Worm (Caenorhabditis elegans) whole organism, L1 larva: ENCODE measurements around the gene F14D7.8.

ENCODE experiments used
- C34B4.2 ChIP-seq: sonication (generic microtip); optimal IDR thresholded peaks from 2 replicates; lab custom pipeline; 2017; ENCODE audit warnings: mild to moderate bottlenecking, missing genetic modification characterization, missing compliant biosample characterization
- F16B12.6 ChIP-seq: fragments of 150-350 bp; optimal IDR thresholded peaks from 2 replicates; lab custom pipeline; 2014; ENCODE audit warnings: missing biosample characterization, missing genetic modification characterization
- Y116A8C.19 ChIP-seq: sonication (generic microtip); optimal IDR thresholded peaks from 2 replicates; lab custom pipeline; 2016; ENCODE audit warnings: missing compliant biosample characterization, missing genetic modification characterization, borderline replicate concordance
- aha-1 ChIP-seq: fragments of 150-350 bp; optimal IDR thresholded peaks from 2 replicates; lab custom pipeline; 2014; ENCODE audit warnings: missing biosample characterization, missing genetic modification characterization
- alr-1 ChIP-seq: fragments of 200-800 bp; sonication (Bioruptor generic); optimal IDR thresholded peaks from 2 replicates; lab custom pipeline; 2018; ENCODE audit warnings: borderline replicate concordance, mild to moderate bottlenecking, missing genetic modification characterization, missing compliant biosample characterization
- ceh-82 ChIP-seq, 3 experiments: fragments of 150-350 bp in 1 of 3; sonication (generic microtip) in 2 of 3; optimal IDR thresholded peaks; 2 replicates each; lab custom pipeline; 2014 to 2017; ENCODE audit warnings: missing biosample characterization in 3 of 3, missing genetic modification characterization in 3 of 3
- ceh-88 ChIP-seq: fragments of 200-800 bp; sonication (Bioruptor generic); IDR thresholded peaks from 2 replicates; pipeline ENCODE4 v1.3.6; 2022; ENCODE audit warnings: missing genetic modification characterization, missing compliant biosample characterization
- dsc-1 ChIP-seq: sonication (generic microtip); optimal IDR thresholded peaks from 2 replicates; lab custom pipeline; 2016; ENCODE audit warnings: mild to moderate bottlenecking, missing genetic modification characterization, missing compliant biosample characterization
- efl-1 ChIP-seq, 4 experiments: fragments of 150-350 bp; optimal IDR thresholded peaks in 3 of 4; peaks in 1 of 4; 1 replicate in 1 of 4; 2 replicates in 3 of 4; lab custom pipeline; 2014; ENCODE audit warnings: missing biosample characterization in 2 of 4, missing genetic modification characterization in 2 of 4, missing genetic modification reagents in 2 of 4
- egl-13 ChIP-seq: sonication (generic microtip); optimal IDR thresholded peaks from 2 replicates; lab custom pipeline; 2016; ENCODE audit warnings: missing genotype, missing genetic modification reagents, missing genetic modification characterization, missing compliant biosample characterization
- egl-27 ChIP-seq, 2 experiments: fragments of 150-350 bp in 1 of 2; sonication (generic microtip); optimal IDR thresholded peaks; 3 replicates each; lab custom pipeline; 2017 to 2018; ENCODE audit warnings: missing biosample characterization in 2 of 2, missing genetic modification characterization in 2 of 2, missing genetic modification reagents in 2 of 2
- elt-3 ChIP-seq, 6 experiments: fragments of 150-350 bp in 1 of 6; sonication (generic microtip); optimal IDR thresholded peaks; 2 replicates each; lab custom pipeline; 2017 to 2018; ENCODE audit warnings: missing biosample characterization in 6 of 6, missing genetic modification characterization in 6 of 6, inconsistent platforms in 1 of 6
- fkh-10 ChIP-seq: sonication (generic microtip); optimal IDR thresholded peaks from 2 replicates; lab custom pipeline; 2017; ENCODE audit warnings: missing biosample characterization, missing genetic modification reagents, missing genetic modification characterization
- fkh-8 ChIP-seq: sonication (generic microtip); optimal IDR thresholded peaks from 2 replicates; lab custom pipeline; 2016; ENCODE audit warnings: mild to moderate bottlenecking, missing genetic modification characterization, missing compliant biosample characterization
- grh-1 ChIP-seq: fragments of 200-800 bp; sonication (Bioruptor generic); IDR thresholded peaks from 2 replicates; pipeline ENCODE4 v1.3.6; 2022; ENCODE audit warnings: missing genetic modification reagents, missing genetic modification characterization, missing compliant biosample characterization
- hpl-2 ChIP-seq: fragments of 150-350 bp; optimal IDR thresholded peaks from 2 replicates; lab custom pipeline; 2014; ENCODE audit warnings: missing biosample characterization, missing genetic modification reagents, missing genetic modification characterization
- isw-1 ChIP-seq: fragments of 200-800 bp; sonication (Bioruptor generic); IDR thresholded peaks from 2 replicates; pipeline ENCODE4 v1.3.6; 2022; ENCODE audit warnings: missing genetic modification characterization, missing compliant biosample characterization
- lin-13 ChIP-seq: fragments of 150-350 bp; optimal IDR thresholded peaks from 2 replicates; lab custom pipeline; 2014; ENCODE audit warnings: missing biosample characterization, missing genetic modification reagents, missing genetic modification characterization
- lsy-2 ChIP-seq, 2 experiments: fragments of 150-350 bp; optimal IDR thresholded peaks; 2 replicates each; lab custom pipeline; 2014; ENCODE audit warnings: missing biosample characterization in 2 of 2, missing genetic modification characterization in 2 of 2
- mab-9 ChIP-seq: fragments of 200-800 bp; sonication (Bioruptor generic); IDR thresholded peaks from 2 replicates; pipeline ENCODE4 v1.3.6; 2022; ENCODE audit warnings: missing genetic modification reagents, missing genetic modification characterization, missing compliant biosample characterization
- mdl-1 ChIP-seq, 2 experiments: fragments of 150-350 bp; optimal IDR thresholded peaks; 2 replicates each; lab custom pipeline; 2014 to 2017; ENCODE audit warnings: missing biosample characterization in 2 of 2, missing genetic modification characterization in 2 of 2, inconsistent platforms in 1 of 2
- mep-1 ChIP-seq: fragments of 150-350 bp; optimal IDR thresholded peaks from 2 replicates; lab custom pipeline; 2014; ENCODE audit warnings: missing biosample characterization, missing genetic modification characterization
- nhr-11 ChIP-seq: fragments of 150-350 bp; optimal IDR thresholded peaks from 2 replicates; lab custom pipeline; 2014; ENCODE audit warnings: missing biosample characterization, missing genetic modification characterization
- nhr-12 ChIP-seq: sonication (generic microtip); optimal IDR thresholded peaks from 2 replicates; lab custom pipeline; 2017; ENCODE audit warnings: missing biosample characterization, missing genetic modification characterization
- nhr-19 ChIP-seq: fragments of 200-800 bp; sonication (Bioruptor generic); conservative IDR thresholded peaks from 2 replicates; pipeline ENCODE4 v1.3.6; 2022; ENCODE audit warnings: missing genetic modification characterization, missing compliant biosample characterization
- nhr-20 ChIP-seq: sonication (generic microtip); optimal IDR thresholded peaks from 2 replicates; lab custom pipeline; 2016; ENCODE audit warnings: mild to moderate bottlenecking, missing genetic modification characterization, missing compliant biosample characterization
- nhr-28 ChIP-seq: fragments of 150-350 bp; optimal IDR thresholded peaks from 2 replicates; lab custom pipeline; 2014; ENCODE audit warnings: missing biosample characterization, missing genetic modification characterization
- nhr-76 ChIP-seq: sonication (generic microtip); optimal IDR thresholded peaks from 2 replicates; lab custom pipeline; 2017; ENCODE audit warnings: missing biosample characterization, missing genetic modification characterization
- nhr-85 ChIP-seq: sonication (generic microtip); peaks from one replicate; lab custom pipeline; 2016; ENCODE audit warnings: missing genetic modification characterization, inconsistent platforms, missing compliant biosample characterization
- pag-3 ChIP-seq: sonication (generic microtip); optimal IDR thresholded peaks from 2 replicates; lab custom pipeline; 2017; ENCODE audit warnings: missing genetic modification characterization, mild to moderate bottlenecking, missing compliant biosample characterization, antibody characterized with exemption, borderline replicate concordance; ENCODE audit not compliant: insufficient read depth
- rnt-1 ChIP-seq: sonication (generic microtip); optimal IDR thresholded peaks from 2 replicates; lab custom pipeline; 2016; ENCODE audit warnings: mild to moderate bottlenecking, missing genetic modification characterization, moderate library complexity, missing compliant biosample characterization
- snpc-4 ChIP-seq: fragments of 150-350 bp; optimal IDR thresholded peaks from 2 replicates; lab custom pipeline; 2014; ENCODE audit warnings: missing biosample characterization, missing genetic modification characterization
- sptf-1 ChIP-seq: fragments of 150-350 bp; optimal IDR thresholded peaks from 2 replicates; lab custom pipeline; 2014; ENCODE audit warnings: missing biosample characterization, missing genetic modification characterization
- tlp-1 ChIP-seq: fragments of 150-350 bp; optimal IDR thresholded peaks from 2 replicates; lab custom pipeline; 2014; ENCODE audit warnings: missing biosample characterization, missing genetic modification characterization
- unc-86 ChIP-seq: sonication (generic microtip); optimal IDR thresholded peaks from 2 replicates; lab custom pipeline; 2016; ENCODE audit warnings: missing genetic modification characterization, missing compliant biosample characterization
- unc-98 ChIP-seq: fragments of 200-800 bp; sonication (Bioruptor generic); IDR thresholded peaks from 2 replicates; pipeline ENCODE4 v1.3.6; 2022; ENCODE audit warnings: missing genetic modification characterization, missing compliant biosample characterization
- zag-1 ChIP-seq: fragments of 150-350 bp; optimal IDR thresholded peaks from 2 replicates; lab custom pipeline; 2014; ENCODE audit warnings: missing biosample characterization, missing genetic modification characterization
- zip-4 ChIP-seq: fragments of 200-800 bp; sonication (Bioruptor generic); optimal IDR thresholded peaks from 2 replicates; lab custom pipeline; 2018; ENCODE audit warnings: mild to moderate bottlenecking, missing genetic modification characterization, moderate library complexity, missing compliant biosample characterization

The F14D7.8 gene

ce11 chrV:14293667-14294194 is 18.9 kb downstream of the F14D7.8 start, which contains the start of gene F14D7.2:
F14D7.2 (minus strand) TSS chrV:14293717.
- TF ChIP-seq nhr-85 (no peak), grh-1 (GFP tag; lab: Robert Waterston, UW) (no peak), fkh-10 (no peak), hpl-2 (no peak), isw-1 (GFP tag; lab: Robert Waterston, UW) (no peak), mdl-1 (tag; optimal IDR thresholded peaks at IDR 0.05; lab: Kevin White, UChicago) (no peak), alr-1 (tag; lab: Kevin White, UChicago) (no peak), nhr-28 (tag; lab: Kevin White, UChicago) (no peak), dsc-1 (no peak), snpc-4 (no peak), elt-3 (tag; optimal IDR thresholded peaks at IDR 0.05; lab: Kevin White, UChicago) (no peak), F16B12.6 (tag; lab: Kevin White, UChicago) (no peak), C34B4.2 (tag; lab: Kevin White, UChicago) (no peak), mep-1 (no peak), nhr-12 (tag; lab: Kevin White, UChicago) (no peak), nhr-76 (no peak)

- TF ChIP-seq nhr-76: no peak
- TF ChIP-seq nhr-11 (tag; lab: Kevin White, UChicago): no peak
- TF ChIP-seq unc-86 (tag; lab: Kevin White, UChicago): no peak
- no peak for TF ChIP-seq ceh-82 (tag; optimal IDR thresholded peaks at IDR 0.05; lab: Kevin White, UChicago)
These were observed 22.0 kb downstream of the F14D7.8 start, which contains the start of gene F14D7.18 for ce11 chrV:14290636-14291035. F14D7.18 (minus strand) TSS chrV:14290736.

- TF ChIP-seq nhr-12 (tag; lab: Kevin White, UChicago) (no peak), mep-1 (no peak), rnt-1 (no peak), nhr-11 (tag; lab: Kevin White, UChicago) (no peak), efl-1 (optimal IDR thresholded peaks at IDR 0.05; lab: Kevin White, UChicago) (no peak), efl-1 (GFP tag; optimal IDR thresholded peaks at IDR 0.05 in 1 of 2; lab: Kevin White, UChicago) (no peak), aha-1 (no peak), zip-4 (GFP tag; lab: Kevin White, UChicago) (no peak), egl-13 (no peak), snpc-4 (no peak), ceh-82 (tag; optimal IDR thresholded peaks at IDR 0.05; lab: Kevin White, UChicago) (no peak), grh-1 (GFP tag; lab: Robert Waterston, UW) (no peak), nhr-20 (tag; lab: Kevin White, UChicago) (no peak), ceh-88 (GFP tag; lab: Robert Waterston, UW) (no peak), egl-27 (tag; optimal IDR thresholded peaks at IDR 0.05; lab: Kevin White, UChicago) (no peak), nhr-76 (no peak), sptf-1 (tag; lab: Kevin White, UChicago) (no peak)
These were observed 23.2 kb downstream of the F14D7.8 start, which contains the start of gene F14D7.1 for ce11 chrV:14289363-14289762. F14D7.1 (minus strand) TSS chrV:14289463.

- TF ChIP-seq mep-1 (no peak), egl-27 (tag; optimal IDR thresholded peaks at IDR 0.05; lab: Kevin White, UChicago) (no peak), unc-98 (GFP tag; lab: Robert Waterston, UW) (no peak), F16B12.6 (tag; lab: Kevin White, UChicago) (no peak), C34B4.2 (tag; lab: Kevin White, UChicago) (no peak), tlp-1 (tag; lab: Kevin White, UChicago) (no peak), lin-13 (GFP tag; lab: Kevin White, UChicago) (no peak), nhr-19 (GFP tag; lab: Robert Waterston, UW) (no peak), isw-1 (GFP tag; lab: Robert Waterston, UW) (no peak), mab-9 (GFP tag; lab: Robert Waterston, UW) (no peak), zag-1 (no peak), lsy-2 (tag; optimal IDR thresholded peaks at IDR 0.05; lab: Kevin White, UChicago) (no peak), Y116A8C.19 (tag; lab: Kevin White, UChicago) (no peak), pag-3 (tag; lab: Kevin White, UChicago) (no peak), rnt-1 (no peak), fkh-8 (tag; lab: Kevin White, UChicago) (no peak), sptf-1 (tag; lab: Kevin White, UChicago) (no peak)
These were observed 26.8 kb downstream of the F14D7.8 start, which contains the start of gene F40G12.11 for ce11 chrV:14285803-14286202. F40G12.11 (plus strand) TSS chrV:14286171.
